Fruit fly (Drosophila melanogaster) whole organism, embryonic: ENCODE results near the gene CG31875.
A peak's percentile ranks its signal among the peaks of the same experiment; 100 is the strongest.

ENCODE experiments used
- Antp ChIP-seq: fragments of 200-800 bp; sonication (Bioruptor generic); optimal IDR thresholded peaks from 3 replicates; lab custom pipeline; 2016; ENCODE audit warnings: missing biosample characterization, missing genetic modification characterization
- CG10321 ChIP-seq: fragments of 200-800 bp; sonication (Bioruptor generic); IDR thresholded peaks from 2 replicates; pipeline ENCODE4 v1.3.6; 2022; ENCODE audit warnings: missing biosample characterization, missing genetic modification characterization
- CG13123 ChIP-seq: fragments of 200-800 bp; sonication (Bioruptor generic); optimal IDR thresholded peaks from 2 replicates; lab custom pipeline; 2016; ENCODE audit warnings: missing biosample characterization, missing genetic modification characterization
- CG14441 ChIP-seq: fragments of 200-800 bp; sonication (Bioruptor generic); IDR thresholded peaks from 2 replicates; pipeline ENCODE4 v1.3.6; 2022; ENCODE audit warnings: missing biosample characterization, missing genetic modification characterization
- CG14710 ChIP-seq: fragments of 200-800 bp; sonication (Bioruptor generic); optimal IDR thresholded peaks from 3 replicates; lab custom pipeline; 2019; ENCODE audit warnings: missing biosample characterization, mild to moderate bottlenecking, missing genetic modification characterization, moderate library complexity
- CG15011 ChIP-seq: fragments of 200-800 bp; sonication (Bioruptor generic); optimal IDR thresholded peaks from 3 replicates; lab custom pipeline; 2018; ENCODE audit warnings: missing biosample characterization, mild to moderate bottlenecking, missing genetic modification characterization
- CG15601 ChIP-seq: fragments of 200-800 bp; sonication (Bioruptor generic); optimal IDR thresholded peaks from 3 replicates; lab custom pipeline; 2019; ENCODE audit warnings: missing biosample characterization, mild to moderate bottlenecking, missing genetic modification characterization, moderate library complexity
- CG18619 ChIP-seq: fragments of 200-800 bp; sonication (Bioruptor generic); optimal IDR thresholded peaks from 3 replicates; lab custom pipeline; 2017; ENCODE audit warnings: missing biosample characterization, mild to moderate bottlenecking, missing genetic modification characterization
- CG2712 ChIP-seq: fragments of 200-800 bp; optimal IDR thresholded peaks from 3 replicates; lab custom pipeline; 2019; ENCODE audit warnings: missing biosample characterization, mild to moderate bottlenecking, missing genetic modification characterization, moderate library complexity
- CG2889 ChIP-seq: fragments of 200-800 bp; sonication (Bioruptor generic); IDR thresholded peaks from 3 replicates; pipeline ENCODE4 v1.3.6; 2022; ENCODE audit warnings: missing biosample characterization, missing genetic modification characterization
- CG32767 ChIP-seq: fragments of 200-800 bp; sonication (Bioruptor generic); IDR thresholded peaks from 2 replicates; pipeline ENCODE4 v1.3.6; 2022; ENCODE audit warnings: missing biosample characterization, missing genetic modification characterization
- CG32772 ChIP-seq: fragments of 200-800 bp; sonication (Bioruptor generic); IDR thresholded peaks from 2 replicates; pipeline ENCODE4 v1.3.6; 2022; ENCODE audit warnings: missing biosample characterization, missing genetic modification characterization
- CG4404 ChIP-seq: fragments of 200-800 bp; sonication (Bioruptor generic); IDR thresholded peaks from 2 replicates; pipeline ENCODE4 v1.3.6; 2022; ENCODE audit warnings: missing biosample characterization, missing genetic modification characterization
- CG6272 ChIP-seq: fragments of 200-800 bp; sonication (Bioruptor generic); IDR thresholded peaks from 2 replicates; pipeline ENCODE4 v1.3.6; 2022; ENCODE audit warnings: missing biosample characterization, missing genetic modification characterization
- CG6654 ChIP-seq: fragments of 200-800 bp; sonication (Bioruptor generic); optimal IDR thresholded peaks from 2 replicates; lab custom pipeline; 2017; ENCODE audit warnings: missing biosample characterization, mild to moderate bottlenecking, missing genetic modification characterization
- CG7839 ChIP-seq: fragments of 200-800 bp; sonication (Bioruptor generic); optimal IDR thresholded peaks from 3 replicates; lab custom pipeline; 2018; ENCODE audit warnings: missing biosample characterization, mild to moderate bottlenecking, missing genetic modification characterization, moderate library complexity
- CG8281 ChIP-seq: fragments of 200-800 bp; sonication (Bioruptor generic); optimal IDR thresholded peaks from 2 replicates; lab custom pipeline; 2018; ENCODE audit warnings: missing biosample characterization, mild to moderate bottlenecking, missing genetic modification characterization, moderate library complexity
- CG9797 ChIP-seq: fragments of 200-800 bp; sonication (Bioruptor generic); optimal IDR thresholded peaks from 3 replicates; lab custom pipeline; 2018; ENCODE audit warnings: missing biosample characterization, mild to moderate bottlenecking, missing genetic modification characterization
- CrebB ChIP-seq: fragments of 200-800 bp; sonication (Bioruptor generic); optimal IDR thresholded peaks from 3 replicates; lab custom pipeline; 2018; ENCODE audit warnings: missing biosample characterization, mild to moderate bottlenecking, missing genetic modification characterization
- E2f2 ChIP-seq: fragments of 200-800 bp; sonication (Bioruptor generic); IDR thresholded peaks from 2 replicates; pipeline ENCODE4 v1.3.6; 2022; ENCODE audit warnings: missing biosample characterization, missing genetic modification characterization
- Elba2 ChIP-seq: fragments of 200-800 bp; sonication (Bioruptor generic); optimal IDR thresholded peaks from 3 replicates; lab custom pipeline; 2016; ENCODE audit warnings: missing biosample characterization, missing genetic modification characterization
- Gsc ChIP-seq: fragments of 200-800 bp; sonication (Bioruptor generic); IDR thresholded peaks from 2 replicates; pipeline ENCODE4 v1.3.6; 2022; ENCODE audit warnings: missing biosample characterization, missing genetic modification characterization
- HLH3B ChIP-seq: fragments of 200-800 bp; sonication (Bioruptor generic); IDR thresholded peaks from 2 replicates; pipeline ENCODE4 v1.3.6; 2022; ENCODE audit warnings: missing biosample characterization, missing genetic modification characterization
- Hey ChIP-seq: fragments of 200-800 bp; sonication (Bioruptor generic); optimal IDR thresholded peaks from 3 replicates; lab custom pipeline; 2018; ENCODE audit warnings: missing biosample characterization, mild to moderate bottlenecking, missing genetic modification characterization
- HmgZ ChIP-seq: fragments of 200-800 bp; sonication (Bioruptor generic); optimal IDR thresholded peaks from 2 replicates; lab custom pipeline; 2018; ENCODE audit warnings: missing biosample characterization, mild to moderate bottlenecking, missing genetic modification characterization
- Hr39 ChIP-seq: fragments of >200 bp; optimal IDR thresholded peaks from 2 replicates; lab custom pipeline; 2017
- Lhr ChIP-seq: fragments of 200-800 bp; sonication (Bioruptor generic); optimal IDR thresholded peaks from 3 replicates; lab custom pipeline; 2017; ENCODE audit warnings: mild to moderate bottlenecking, missing biosample characterization, missing genetic modification reagents, missing genetic modification characterization
- Opbp ChIP-seq: fragments of 200-800 bp; sonication (Bioruptor generic); IDR thresholded peaks from 3 replicates; pipeline ENCODE4 v1.3.6; 2022; ENCODE audit warnings: missing biosample characterization, missing genetic modification characterization; ENCODE audit not compliant: partially characterized antibody
- Pdp1 ChIP-seq, 2 experiments: fragments of 200-800 bp; sonication (Bioruptor generic); optimal IDR thresholded peaks; 3 replicates each; lab custom pipeline; 2016; ENCODE audit warnings: missing biosample characterization in 2 of 2, missing genetic modification characterization in 2 of 2, mild to moderate bottlenecking in 1 of 2, moderate library complexity in 1 of 2
- Usf ChIP-seq: fragments of 200-800 bp; sonication (Bioruptor generic); optimal IDR thresholded peaks from 2 replicates; lab custom pipeline; 2017; ENCODE audit warnings: missing genotype, missing biosample characterization, missing genetic modification characterization
- ase ChIP-seq: fragments of 200-800 bp; sonication (Bioruptor generic); IDR thresholded peaks from 3 replicates; pipeline ENCODE4 v1.3.6; 2022; ENCODE audit warnings: missing biosample characterization, missing genetic modification characterization
- chinmo ChIP-seq: fragments of 200-800 bp; sonication (Bioruptor generic); IDR thresholded peaks from 4 replicates; pipeline ENCODE4 v1.3.6; 2022; ENCODE audit warnings: missing biosample characterization, missing genetic modification characterization; ENCODE audit not compliant: partially characterized antibody
- danr ChIP-seq: fragments of 200-800 bp; sonication (Bioruptor generic); IDR thresholded peaks from 2 replicates; pipeline ENCODE4 v1.3.6; 2022; ENCODE audit warnings: missing biosample characterization, missing genetic modification characterization
- dpn ChIP-seq, 2 experiments: fragments of 200-800 bp; sonication (Bioruptor generic); optimal IDR thresholded peaks; 3 replicates each; lab custom pipeline; 2016; ENCODE audit warnings: missing biosample characterization in 2 of 2, missing genetic modification characterization in 2 of 2
- ems ChIP-seq: fragments of 200-800 bp; sonication (Bioruptor generic); optimal IDR thresholded peaks from 3 replicates; lab custom pipeline; 2016; ENCODE audit warnings: missing biosample characterization, missing genetic modification characterization
- gro ChIP-seq: fragments of 200-800 bp; sonication (Bioruptor generic); optimal IDR thresholded peaks from 2 replicates; lab custom pipeline; 2016; ENCODE audit warnings: missing biosample characterization, missing genetic modification characterization
- gsb ChIP-seq: fragments of 200-800 bp; sonication (Bioruptor generic); IDR thresholded peaks from 2 replicates; pipeline ENCODE4 v1.3.6; 2022; ENCODE audit warnings: missing biosample characterization, missing genetic modification characterization
- kah ChIP-seq: fragments of 200-800 bp; sonication (Bioruptor generic); optimal IDR thresholded peaks from 2 replicates; lab custom pipeline; 2018; ENCODE audit warnings: missing biosample characterization, mild to moderate bottlenecking, missing genetic modification characterization
- lov ChIP-seq, 2 experiments: fragments of 200-800 bp in 1 of 2; fragments of >200 bp in 1 of 2; sonication (Bioruptor generic) in 1 of 2; IDR thresholded peaks in 1 of 2; optimal IDR thresholded peaks in 1 of 2; 2 replicates in 1 of 2; 3 replicates in 1 of 2; pipeline versions ENCODE4 v1.3.6 to Lab custom; 2017 to 2022; ENCODE audit warnings: missing biosample characterization in 1 of 2, missing genetic modification characterization in 1 of 2
- maf-S ChIP-seq: fragments of 200-800 bp; sonication (Bioruptor generic); optimal IDR thresholded peaks from 2 replicates; lab custom pipeline; 2016; ENCODE audit warnings: missing biosample characterization, missing genetic modification characterization
- peb ChIP-seq: fragments of 200-800 bp; sonication (Bioruptor generic); IDR thresholded peaks from 2 replicates; pipeline ENCODE4 v1.3.6; 2022; ENCODE audit warnings: missing biosample characterization, missing genetic modification characterization
- pita ChIP-seq: fragments of 200-800 bp; sonication (Bioruptor generic); optimal IDR thresholded peaks from 2 replicates; lab custom pipeline; 2017; ENCODE audit warnings: missing biosample characterization, mild to moderate bottlenecking, missing genetic modification characterization
- pum ChIP-seq: fragments of 200-800 bp; sonication (Bioruptor generic); optimal IDR thresholded peaks from 2 replicates; lab custom pipeline; 2016; ENCODE audit warnings: missing biosample characterization, missing genetic modification characterization
- stwl ChIP-seq: fragments of 200-800 bp; sonication (Bioruptor generic); optimal IDR thresholded peaks from 3 replicates; lab custom pipeline; 2018; ENCODE audit warnings: missing biosample characterization, mild to moderate bottlenecking, missing genetic modification characterization, moderate library complexity

Gene CG31875

DNA sequence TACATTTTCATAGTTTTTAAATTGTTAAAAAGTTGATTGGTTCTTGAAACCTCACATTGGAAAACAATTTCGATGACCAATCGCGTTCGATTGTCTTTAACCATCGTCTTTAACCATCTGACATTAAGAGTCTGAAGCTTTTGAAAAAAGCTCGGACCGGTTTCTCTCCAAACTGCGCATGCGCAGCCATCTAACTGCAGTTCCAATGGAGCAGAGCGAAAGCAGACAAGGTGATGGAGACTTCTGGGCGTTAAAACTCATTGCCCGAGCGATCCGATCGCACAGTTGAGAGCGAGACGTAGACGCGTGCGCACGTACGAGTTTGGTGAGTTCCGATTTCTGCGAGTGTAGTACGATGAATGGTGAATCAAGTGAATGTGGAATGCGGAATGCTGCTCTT lies 29.9 kb upstream of the CG31875 start, which contains the start of gene obst-B (continued):
- peak; percentile 29; the same call in 1 of the 3 replicates for TF ChIP-seq Opbp (GFP tag; lab: Robert Waterston, UW)
- no peak for TF ChIP-seq CrebB (tag; lab: Kevin White, UChicago)
- no peak for TF ChIP-seq CG18619
- TF ChIP-seq chinmo = peak; percentile 97

- TF ChIP-seq CG7839 (no peak), CG9797 (GFP tag; lab: Kevin White, UChicago) (no peak)
Observed at dm6 chr2L:10026376-10026775, 23.8 kb upstream of the CG31875 start, which contains the start of gene CG13127. CG13127 (plus strand) TSS chr2L:10026676.

DNA sequence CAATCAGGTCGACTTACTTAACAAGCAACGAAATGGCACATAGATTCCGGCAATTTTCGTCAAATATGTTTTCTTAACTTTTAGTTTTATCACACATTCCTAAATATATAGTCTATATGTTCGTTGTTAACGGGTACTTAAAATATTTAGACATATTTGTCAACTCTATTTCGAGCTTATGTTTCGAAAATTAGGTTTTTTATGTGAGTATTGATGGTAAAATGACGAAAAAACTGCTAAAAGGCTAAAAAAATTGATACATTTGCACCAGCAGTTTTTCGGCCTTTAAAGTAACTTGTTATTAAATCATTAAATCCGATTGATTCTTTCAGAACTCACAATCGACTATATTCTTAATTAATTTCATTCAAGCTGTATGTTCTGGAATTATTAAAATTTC lies 14.8 kb upstream of the CG31875 start, which contains the start of gene CG13131:
Gene CG13131 (minus strand): TSS at position 101 of the 400 bp plus-strand sequence.
- no peak for TF ChIP-seq Hey (tag; lab: Kevin White, UChicago)
- TF ChIP-seq danr (GFP tag; lab: Robert Waterston, UW) = no peak
- no peak for TF ChIP-seq stwl
- TF ChIP-seq pita = no peak
- no peak for TF ChIP-seq CG32767 (GFP tag; lab: Robert Waterston, UW)
- no peak for TF ChIP-seq CG6272 (GFP tag; lab: Robert Waterston, UW)
- no peak for TF ChIP-seq CG10321 (GFP tag; lab: Robert Waterston, UW)
- no peak for TF ChIP-seq CG4404 (GFP tag; lab: Robert Waterston, UW)

DNA sequence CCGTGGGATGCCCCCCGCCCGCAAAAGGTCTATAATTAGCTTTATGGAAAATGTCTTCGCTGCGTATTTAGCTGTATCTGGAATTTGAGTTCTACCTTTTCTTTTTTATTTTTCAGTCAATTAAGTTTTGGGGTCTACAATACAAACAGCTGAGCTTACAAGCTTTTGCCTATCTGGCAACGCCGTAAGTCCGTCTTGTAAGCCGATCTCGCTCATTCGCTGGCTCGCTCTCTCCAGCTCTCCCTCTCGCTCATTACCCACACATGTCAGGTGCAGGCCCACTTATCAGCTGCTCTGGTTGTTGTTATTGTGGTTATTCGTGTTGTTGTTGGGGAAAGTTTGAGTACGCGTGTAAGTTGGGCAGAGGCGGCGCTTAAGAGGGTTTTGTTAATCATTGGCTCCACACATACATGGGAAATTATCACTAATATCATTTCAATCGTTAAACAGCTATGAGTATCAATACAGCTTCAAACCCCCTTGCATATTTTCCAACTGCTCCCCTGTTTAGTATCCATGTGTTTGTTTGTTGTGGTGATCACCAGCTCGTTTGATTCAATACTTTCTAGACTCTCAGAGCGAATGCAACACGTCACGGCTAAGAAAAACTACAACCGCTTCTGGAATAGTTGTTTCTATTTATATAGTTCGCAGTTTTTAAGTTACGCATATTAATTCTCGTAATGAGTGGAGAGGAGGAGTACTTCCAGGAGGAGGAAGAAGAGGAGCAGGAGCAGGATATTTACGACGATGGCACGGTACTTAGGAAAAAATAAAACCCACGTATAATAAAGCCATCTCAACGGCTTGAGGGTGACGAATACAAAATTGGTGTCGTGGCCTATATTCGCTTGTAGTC lies 7.5 kb upstream of the CG31875 start:
- TF ChIP-seq CG14441 (GFP tag; lab: Robert Waterston, UW) (peak; percentile 98), CG2712 (peak; percentile 95), gro (GFP tag; lab: Kevin White, UChicago) (peak; percentile 98), Gsc (GFP tag; lab: Robert Waterston, UW) (peak; percentile 92; the same call in 1 of the 2 replicates), CG8281 (peak; percentile 88), peb (GFP tag; lab: Robert Waterston, UW) (peak; percentile 93), Hr39 (no peak), Antp (GFP tag; lab: Kevin White, UChicago) (peak; percentile 99), E2f2 (GFP tag; lab: Robert Waterston, UW) (peak; percentile 77), HLH3B (peak; percentile 97), ase (GFP tag; lab: Robert Waterston, UW) (peak; percentile 97), CG2889 (GFP tag; lab: Robert Waterston, UW) (peak; percentile 97), CG15601 (tag; lab: Kevin White, UChicago) (peak; percentile 92), lov (optimal IDR thresholded peaks at IDR 0.05; lab: Kevin White, UChicago) (no peak), lov (GFP tag; IDR thresholded peaks at IDR 0.05; lab: Robert Waterston, UW) (peak; percentile 92), Lhr (GFP tag; lab: Kevin White, UChicago) (peak; percentile 79), CG6654 (GFP tag; lab: Kevin White, UChicago) (peak; percentile 88), CG13123 (GFP tag; lab: Kevin White, UChicago) (peak; percentile 93), CG14710 (tag; lab: Kevin White, UChicago) (peak; percentile 89), Elba2 (peak; percentile 61), Usf (GFP tag; lab: Kevin White, UChicago) (peak; percentile 95), maf-S (peak; percentile 97), Pdp1 (GFP tag; optimal IDR thresholded peaks at IDR 0.05; lab: Kevin White, UChicago) (peak; percentile 96 to 98), chinmo (peak; percentile 92; the same call in 3 of the 4 replicates), CG15011 (GFP tag; lab: Kevin White, UChicago) (peak; percentile 92), HmgZ (peak; percentile 98), gsb (GFP tag; lab: Robert Waterston, UW) (peak; percentile 96), kah (GFP tag; lab: Kevin White, UChicago) (peak; percentile 84), ems (peak; percentile 96), dpn (GFP tag; optimal IDR thresholded peaks at IDR 0.05; lab: Kevin White, UChicago) (peak; percentile 98 to 99), pum (GFP tag; lab: Kevin White, UChicago) (peak; percentile 97), CG32772 (GFP tag; lab: Robert Waterston, UW) (peak; percentile 97)
